Comparison of ENCODE assay signal across 1 fruit fly cellular context in the genomic region with DNA sequence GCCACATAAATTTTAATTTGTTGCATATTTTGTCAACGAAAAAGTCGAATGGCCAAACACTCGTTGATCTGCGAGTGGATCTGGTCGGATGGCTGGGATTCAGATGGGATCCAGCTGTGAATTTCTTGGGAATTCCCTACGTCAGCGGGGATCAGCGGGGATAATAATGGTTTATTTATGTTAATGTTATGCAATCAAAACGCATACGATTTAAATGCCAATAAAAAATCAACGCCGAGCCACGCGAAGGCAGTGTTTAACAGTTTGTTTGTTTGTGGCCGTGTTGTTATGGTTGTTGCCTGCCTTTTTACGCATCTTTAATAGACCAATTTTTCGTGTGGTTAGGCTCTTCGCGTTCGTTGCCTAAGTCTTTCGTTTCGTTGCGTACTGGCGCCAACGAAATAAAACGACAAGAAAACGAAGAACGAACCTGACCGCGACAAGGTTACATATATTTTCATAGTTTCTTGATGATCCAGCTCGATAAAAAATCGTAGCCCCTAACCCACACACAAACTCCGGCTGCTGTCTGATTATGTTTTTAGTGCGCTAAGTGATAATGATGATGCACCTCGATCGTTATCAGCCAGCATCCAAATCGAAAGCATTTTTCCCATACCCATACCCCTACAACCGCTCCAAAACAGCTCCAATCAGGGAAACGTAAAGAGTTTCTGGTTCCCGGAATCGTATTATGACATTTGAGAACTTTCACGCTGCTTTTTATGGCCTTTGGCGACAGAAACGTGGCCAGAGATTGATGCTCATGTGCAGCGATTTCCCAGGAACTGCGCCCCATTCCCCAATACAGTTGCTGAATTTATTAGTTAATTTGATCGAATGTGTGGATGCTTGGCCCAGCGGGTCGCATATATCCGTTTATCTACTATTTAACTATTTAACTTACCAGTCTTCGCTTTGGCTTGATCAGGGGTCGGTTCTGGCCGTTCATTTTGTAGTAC.
TF ChIP-seq lines count a peak whose summit lies in the region.

No protein-coding gene starts in this region.

TF ChIP-seq in whole organism, embryonic, 481 proteins besides CTCF, POLR2A, EP300 and RAD21 (continued from another document):
- TF ChIP-seq NK7.1 (GFP tag; optimal IDR thresholded peaks at IDR 0.05; lab: Kevin White, UChicago) (no peak), sob (GFP tag; IDR thresholded peaks at IDR 0.05; lab: Robert Waterston, UW) (no peak), pros (GFP tag; optimal IDR thresholded peaks at IDR 0.05; lab: Kevin White, UChicago) (no peak), CoRest (tag; optimal IDR thresholded peaks at IDR 0.05; lab: Kevin White, UChicago) (no peak), CG32772 (GFP tag; IDR thresholded peaks at IDR 0.05; lab: Robert Waterston, UW) (no peak), MESR4 (GFP tag; optimal IDR thresholded peaks at IDR 0.05; lab: Kevin White, UChicago) (no peak), gce (GFP tag; IDR thresholded peaks at IDR 0.05; lab: Robert Waterston, UW) (no peak), Pdp1 (GFP tag; optimal IDR thresholded peaks at IDR 0.05; lab: Kevin White, UChicago) (peak in 1 of 2 experiments; percentile 47), repo (GFP tag; optimal IDR thresholded peaks at IDR 0.05; lab: Kevin White, UChicago) (no peak), CG5245 (GFP tag; optimal IDR thresholded peaks at IDR 0.05; lab: Kevin White, UChicago) (no peak), vnd (GFP tag; IDR thresholded peaks at IDR 0.05; lab: Robert Waterston, UW; ENCODE audit: partially characterized antibody) (no peak), MTF-1 (GFP tag; optimal IDR thresholded peaks at IDR 0.05; lab: Kevin White, UChicago; ENCODE audit: borderline replicate concordance) (no peak), lilli (GFP tag; optimal IDR thresholded peaks at IDR 0.05; lab: Kevin White, UChicago) (no peak), CG10654 (GFP tag; optimal IDR thresholded peaks at IDR 0.05; lab: Kevin White, UChicago) (no peak), Opbp (GFP tag; IDR thresholded peaks at IDR 0.05; lab: Robert Waterston, UW; ENCODE audit: partially characterized antibody) (no peak), CG9727 (GFP tag; optimal IDR thresholded peaks at IDR 0.05; lab: Kevin White, UChicago) (no peak), sima (GFP tag; optimal IDR thresholded peaks at IDR 0.05; lab: Kevin White, UChicago) (no peak), E2f2 (GFP tag; IDR thresholded peaks at IDR 0.05; lab: Robert Waterston, UW) (no peak), CG12769 (tag; optimal IDR thresholded peaks at IDR 0.05; lab: Kevin White, UChicago) (peak; percentile 56), B-H1 (GFP tag; IDR thresholded peaks at IDR 0.05; lab: Robert Waterston, UW) (no peak), Lpt (GFP tag; optimal IDR thresholded peaks at IDR 0.05; lab: Kevin White, UChicago) (no peak), Hr78 (GFP tag; optimal IDR thresholded peaks at IDR 0.05; lab: Kevin White, UChicago) (no peak), chinmo (GFP tag; IDR thresholded peaks at IDR 0.05; lab: Robert Waterston, UW; ENCODE audit: partially characterized antibody) (0 out of 4 replicates have a peak, but pooled peaks have one; percentile 39), CG4730 (GFP tag; IDR thresholded peaks at IDR 0.05; lab: Robert Waterston, UW) (no peak), grn (GFP tag; optimal IDR thresholded peaks at IDR 0.05; lab: Kevin White, UChicago) (peak; percentile 99), Dip2 (GFP tag; IDR thresholded peaks at IDR 0.05; lab: Robert Waterston, UW) (no peak), gcm (GFP tag; optimal IDR thresholded peaks at IDR 0.05; lab: Kevin White, UChicago) (no peak), unpg (GFP tag; optimal IDR thresholded peaks at IDR 0.05; lab: Kevin White, UChicago) (no peak), CG7963 (GFP tag; IDR thresholded peaks at IDR 0.05; lab: Robert Waterston, UW; ENCODE audit: partially characterized antibody) (no peak), ERR (GFP tag; optimal IDR thresholded peaks at IDR 0.05; lab: Kevin White, UChicago) (no peak), CG14860 (GFP tag; IDR thresholded peaks at IDR 0.05; lab: Robert Waterston, UW; ENCODE audit: partially characterized antibody) (no peak), CG1529 (GFP tag; optimal IDR thresholded peaks at IDR 0.05; lab: Kevin White, UChicago) (no peak), HLHmδ (GFP tag; optimal IDR thresholded peaks at IDR 0.05; lab: Kevin White, UChicago) (no peak), eve (GFP tag; optimal IDR thresholded peaks at IDR 0.05; lab: Kevin White, UChicago) (no peak), vvl (GFP tag; IDR thresholded peaks at IDR 0.05; lab: Robert Waterston, UW) (peak; percentile 93)
TF ChIP-seq in whole organism, embryonic: peak in this region for 15.
